Comparison of ENCODE assay signal across 1 fruit fly cellular context in the genomic region with DNA sequence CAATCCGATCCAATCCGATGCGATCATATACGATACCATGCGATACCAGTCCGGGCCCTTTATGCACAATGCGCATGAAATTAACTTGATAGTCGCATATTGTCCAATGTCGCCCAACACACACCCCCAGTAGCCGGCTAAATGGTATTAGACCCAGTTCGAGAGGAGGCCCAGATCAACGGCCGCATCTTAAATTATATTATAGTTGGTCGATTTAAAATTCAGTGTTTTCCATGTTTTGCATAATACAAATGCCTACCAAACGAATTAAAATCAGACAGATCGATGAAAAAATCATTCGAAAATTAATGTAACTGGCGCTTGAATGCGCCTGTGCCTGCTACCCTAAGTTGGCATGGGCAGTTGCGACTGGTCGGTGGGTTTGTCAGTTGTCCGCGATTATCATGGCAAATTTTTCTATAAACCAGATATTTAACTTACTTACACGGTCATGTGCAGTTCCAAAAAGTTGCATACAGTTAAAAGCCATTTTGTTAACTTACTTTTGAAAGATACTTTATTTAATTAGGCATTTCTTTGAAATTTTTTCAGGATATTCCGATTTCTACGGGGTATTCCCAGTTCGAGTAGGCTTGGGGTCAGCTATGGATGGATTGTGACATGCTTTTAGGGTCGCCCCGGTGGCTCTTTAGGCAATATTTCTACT.
TF ChIP-seq lines count a peak whose summit lies in the region.

No protein-coding gene starts in this region.

TF ChIP-seq in whole organism, embryonic, 481 proteins besides CTCF, POLR2A, EP300 and RAD21 (continued from another document and continues in another):
- TF ChIP-seq CG17328 (GFP tag; IDR thresholded peaks at IDR 0.05; lab: Robert Waterston, UW) (no peak), grn (GFP tag; optimal IDR thresholded peaks at IDR 0.05; lab: Kevin White, UChicago) (peak; percentile 20), CG12155 (GFP tag; optimal IDR thresholded peaks at IDR 0.05; lab: Kevin White, UChicago) (no peak), ttk (GFP tag; IDR thresholded peaks at IDR 0.05; lab: Robert Waterston, UW) (0 out of 2 replicates have a peak, but pooled peaks have one; percentile 13), CG3407 (GFP tag; optimal IDR thresholded peaks at IDR 0.05; lab: Kevin White, UChicago) (no peak), CG3726 (GFP tag; IDR thresholded peaks at IDR 0.05; lab: Robert Waterston, UW) (peak; percentile 55; the same call in 1 of the 3 replicates), CG32532 (GFP tag; IDR thresholded peaks at IDR 0.05; lab: Robert Waterston, UW) (no peak), al (GFP tag; IDR thresholded peaks at IDR 0.05; lab: Robert Waterston, UW) (no peak), HmgD (GFP tag; optimal IDR thresholded peaks at IDR 0.05; lab: Kevin White, UChicago) (no peak), Side (GFP tag; optimal IDR thresholded peaks at IDR 0.05; lab: Kevin White, UChicago) (no peak), Asciz (GFP tag; optimal IDR thresholded peaks at IDR 0.05; lab: Kevin White, UChicago) (no peak), CG13424 (tag; optimal IDR thresholded peaks at IDR 0.05; lab: Kevin White, UChicago) (peak; percentile 36), crp (GFP tag; optimal IDR thresholded peaks at IDR 0.05; lab: Kevin White, UChicago) (no peak), aop (GFP tag; IDR thresholded peaks at IDR 0.05; lab: Robert Waterston, UW) (no peak), Dip3 (GFP tag; optimal IDR thresholded peaks at IDR 0.05; lab: Kevin White, UChicago) (no peak), CG6683 (GFP tag; optimal IDR thresholded peaks at IDR 0.05; lab: Kevin White, UChicago) (no peak), Dfd (GFP tag; optimal IDR thresholded peaks at IDR 0.05; lab: Kevin White, UChicago) (no peak), Atf6 (GFP tag; IDR thresholded peaks at IDR 0.05; lab: Robert Waterston, UW) (no peak), CG4707 (GFP tag; optimal IDR thresholded peaks at IDR 0.05; lab: Kevin White, UChicago) (no peak), Bgb (GFP tag; IDR thresholded peaks at IDR 0.05; lab: Robert Waterston, UW; ENCODE audit: partially characterized antibody) (no peak), tx (GFP tag; optimal IDR thresholded peaks at IDR 0.05; lab: Kevin White, UChicago) (no peak), CG11085 (GFP tag; IDR thresholded peaks at IDR 0.05; lab: Robert Waterston, UW) (no peak), Dll (GFP tag; IDR thresholded peaks at IDR 0.05; lab: Robert Waterston, UW; ENCODE audit: partially characterized antibody) (no peak), org-1 (GFP tag; optimal IDR thresholded peaks at IDR 0.05; lab: Kevin White, UChicago) (no peak), Eip74EF (GFP tag; optimal IDR thresholded peaks at IDR 0.05; lab: Kevin White, UChicago) (peak in 1 of 2 experiments; percentile 6), Hr51 (GFP tag; optimal IDR thresholded peaks at IDR 0.05; lab: Kevin White, UChicago) (peak in 1 of 2 experiments; percentile 64), CG4360 (GFP tag; IDR thresholded peaks at IDR 0.05; lab: Robert Waterston, UW) (no peak), CG17361 (GFP tag; IDR thresholded peaks at IDR 0.05; lab: Robert Waterston, UW) (peak; percentile 48; the same call in 1 of the 3 replicates), Mes4 (GFP tag; optimal IDR thresholded peaks at IDR 0.05; lab: Kevin White, UChicago) (no peak), sr (GFP tag; IDR thresholded peaks at IDR 0.05; lab: Robert Waterston, UW) (no peak), CG14860 (GFP tag; IDR thresholded peaks at IDR 0.05; lab: Robert Waterston, UW; ENCODE audit: partially characterized antibody) (no peak), zen (tag; optimal IDR thresholded peaks at IDR 0.05; lab: Kevin White, UChicago) (no peak), CG6689 (GFP tag; IDR thresholded peaks at IDR 0.05; lab: Robert Waterston, UW) (peak; percentile 69), CG8281 (tag; optimal IDR thresholded peaks at IDR 0.05; lab: Kevin White, UChicago) (no peak), tup (GFP tag; optimal IDR thresholded peaks at IDR 0.05; lab: Kevin White, UChicago) (no peak), Nf-YC (tag; optimal IDR thresholded peaks at IDR 0.05; lab: Kevin White, UChicago) (no peak), Fer1 (GFP tag; optimal IDR thresholded peaks at IDR 0.05; lab: Kevin White, UChicago) (no peak), CG11504 (tag; optimal IDR thresholded peaks at IDR 0.05; lab: Kevin White, UChicago) (peak; percentile 54), CG6175 (GFP tag; IDR thresholded peaks at IDR 0.05; lab: Robert Waterston, UW) (no peak), CG14441 (GFP tag; IDR thresholded peaks at IDR 0.05; lab: Robert Waterston, UW) (no peak), ranshi (GFP tag; IDR thresholded peaks at IDR 0.05; lab: Robert Waterston, UW) (no peak), CG31224 (GFP tag; IDR thresholded peaks at IDR 0.05; lab: Robert Waterston, UW) (no peak), chif (GFP tag; optimal IDR thresholded peaks at IDR 0.05; lab: Kevin White, UChicago) (no peak), gce (GFP tag; IDR thresholded peaks at IDR 0.05; lab: Robert Waterston, UW) (no peak), sob (GFP tag; IDR thresholded peaks at IDR 0.05; lab: Robert Waterston, UW) (no peak; the same call in 1 of the 2 replicates), Rx (GFP tag; IDR thresholded peaks at IDR 0.05; lab: Robert Waterston, UW) (no peak), CG13624 (GFP tag; optimal IDR thresholded peaks at IDR 0.05; lab: Kevin White, UChicago) (no peak), mam (GFP tag; optimal IDR thresholded peaks at IDR 0.05; lab: Kevin White, UChicago) (no peak), run (tag; optimal IDR thresholded peaks at IDR 0.05; lab: Kevin White, UChicago) (no peak), luna (GFP tag; optimal IDR thresholded peaks at IDR 0.05; lab: Kevin White, UChicago) (no peak), Ssrp (tag; optimal IDR thresholded peaks at IDR 0.05; lab: Kevin White, UChicago) (peak; percentile 40), stwl (tag; optimal IDR thresholded peaks at IDR 0.05; lab: Kevin White, UChicago) (no peak), chm (GFP tag; IDR thresholded peaks at IDR 0.05; lab: Robert Waterston, UW) (no peak), vnd (GFP tag; IDR thresholded peaks at IDR 0.05; lab: Robert Waterston, UW; ENCODE audit: partially characterized antibody) (no peak), tin (GFP tag; optimal IDR thresholded peaks at IDR 0.05; lab: Kevin White, UChicago) (no peak), Lim3 (GFP tag; IDR thresholded peaks at IDR 0.05; lab: Robert Waterston, UW) (no peak), kay (GFP tag; optimal IDR thresholded peaks at IDR 0.05; lab: Kevin White, UChicago) (no peak), sc (optimal IDR thresholded peaks at IDR 0.05; lab: Kevin White, UChicago) (no peak), sc (GFP tag; optimal IDR thresholded peaks at IDR 0.05; lab: Kevin White, UChicago) (no peak), ems (GFP tag; optimal IDR thresholded peaks at IDR 0.05; lab: Kevin White, UChicago) (no peak), CG5953 (GFP tag; IDR thresholded peaks at IDR 0.05; lab: Robert Waterston, UW) (peak; percentile 8; the same call in 1 of the 2 replicates), CG7556 (GFP tag; optimal IDR thresholded peaks at IDR 0.05; lab: Kevin White, UChicago) (peak; percentile 8), dati (GFP tag; IDR thresholded peaks at IDR 0.05; lab: Robert Waterston, UW) (no peak), CG10431 (GFP tag; optimal IDR thresholded peaks at IDR 0.05; lab: Kevin White, UChicago) (no peak), pan (optimal IDR thresholded peaks at IDR 0.05; lab: Kevin White, UChicago) (no peak), pan (GFP tag; optimal IDR thresholded peaks at IDR 0.05 in 1 of 2, IDR thresholded peaks at IDR 0.05 in 1 of 2) (no peak), CG11456 (GFP tag; IDR thresholded peaks at IDR 0.05; lab: Robert Waterston, UW) (no peak), onecut (GFP tag; IDR thresholded peaks at IDR 0.05; lab: Robert Waterston, UW) (no peak), Med (GFP tag; lab: Kevin White, UChicago) (peak; percentile 32), CG9797 (GFP tag; optimal IDR thresholded peaks at IDR 0.05; lab: Kevin White, UChicago) (no peak), CG4820 (GFP tag; optimal IDR thresholded peaks at IDR 0.05; lab: Kevin White, UChicago) (no peak), CG6854 (GFP tag; optimal IDR thresholded peaks at IDR 0.05; lab: Kevin White, UChicago) (no peak), CG9609 (GFP tag; optimal IDR thresholded peaks at IDR 0.05; lab: Kevin White, UChicago) (no peak), Abd-B (GFP tag; optimal IDR thresholded peaks at IDR 0.05; lab: Kevin White, UChicago) (peak; percentile 39), MESR4 (GFP tag; optimal IDR thresholded peaks at IDR 0.05; lab: Kevin White, UChicago) (no peak), CG15696 (tag; optimal IDR thresholded peaks at IDR 0.05; lab: Kevin White, UChicago) (no peak), CG2120 (GFP tag; optimal IDR thresholded peaks at IDR 0.05; lab: Kevin White, UChicago) (no peak), CG12219 (GFP tag; optimal IDR thresholded peaks at IDR 0.05; lab: Kevin White, UChicago) (peak; percentile 11), Dbx (GFP tag; IDR thresholded peaks at IDR 0.05; lab: Robert Waterston, UW) (no peak), CG11695 (GFP tag; IDR thresholded peaks at IDR 0.05; lab: Robert Waterston, UW) (no peak), CG5245 (GFP tag; optimal IDR thresholded peaks at IDR 0.05; lab: Kevin White, UChicago) (no peak), Opbp (GFP tag; IDR thresholded peaks at IDR 0.05; lab: Robert Waterston, UW; ENCODE audit: partially characterized antibody) (no peak), wdn (GFP tag; IDR thresholded peaks at IDR 0.05; lab: Robert Waterston, UW) (no peak), chinmo (GFP tag; IDR thresholded peaks at IDR 0.05; lab: Robert Waterston, UW; ENCODE audit: partially characterized antibody) (0 out of 4 replicates have a peak, but pooled peaks have one; percentile 24), Ets65A (GFP tag; lab: Kevin White, UChicago) (no peak), gfzf (GFP tag; optimal IDR thresholded peaks at IDR 0.05; lab: Kevin White, UChicago) (no peak), CG12391 (tag; optimal IDR thresholded peaks at IDR 0.05; lab: Kevin White, UChicago) (peak; percentile 4), cwo (GFP tag; optimal IDR thresholded peaks at IDR 0.05; lab: Kevin White, UChicago) (no peak), abd-A (tag; optimal IDR thresholded peaks at IDR 0.05; lab: Kevin White, UChicago) (peak; percentile 53), dysf (GFP tag; IDR thresholded peaks at IDR 0.05; lab: Robert Waterston, UW) (peak; percentile 70), CG4730 (GFP tag; IDR thresholded peaks at IDR 0.05; lab: Robert Waterston, UW) (no peak), seq (GFP tag; IDR thresholded peaks at IDR 0.05; lab: Robert Waterston, UW) (0 out of 2 replicates have a peak, but pooled peaks have one; percentile 19), CG3838 (GFP tag; optimal IDR thresholded peaks at IDR 0.05; lab: Kevin White, UChicago) (no peak), sug (tag; optimal IDR thresholded peaks at IDR 0.05; lab: Kevin White, UChicago) (no peak), C15 (GFP tag; IDR thresholded peaks at IDR 0.05; lab: Robert Waterston, UW) (no peak), CG11093 (GFP tag; IDR thresholded peaks at IDR 0.05; lab: Robert Waterston, UW) (peak; percentile 23; the same call in 1 of the 3 replicates), so (GFP tag; IDR thresholded peaks at IDR 0.05; lab: Robert Waterston, UW) (no peak), exex (tag; optimal IDR thresholded peaks at IDR 0.05; lab: Kevin White, UChicago) (no peak), gcm2 (GFP tag; optimal IDR thresholded peaks at IDR 0.05; lab: Kevin White, UChicago) (no peak), tna (GFP tag; IDR thresholded peaks at IDR 0.05; lab: Robert Waterston, UW; ENCODE audit: partially characterized antibody) (no peak), NK7.1 (GFP tag; optimal IDR thresholded peaks at IDR 0.05; lab: Kevin White, UChicago) (no peak), peb (GFP tag; IDR thresholded peaks at IDR 0.05; lab: Robert Waterston, UW) (no peak), CG12769 (tag; optimal IDR thresholded peaks at IDR 0.05; lab: Kevin White, UChicago) (no peak), H2.0 (GFP tag; IDR thresholded peaks at IDR 0.05; lab: Robert Waterston, UW) (no peak), emc (GFP tag; optimal IDR thresholded peaks at IDR 0.05; lab: Kevin White, UChicago) (no peak), ATbp (GFP tag; optimal IDR thresholded peaks at IDR 0.05; lab: Kevin White, UChicago) (peak; percentile 36), usp (GFP tag; optimal IDR thresholded peaks at IDR 0.05; lab: Kevin White, UChicago) (no peak), CG8944 (GFP tag; optimal IDR thresholded peaks at IDR 0.05; lab: Kevin White, UChicago) (no peak), CG17802 (tag; optimal IDR thresholded peaks at IDR 0.05; lab: Kevin White, UChicago) (no peak), rib (GFP tag; IDR thresholded peaks at IDR 0.05; lab: Robert Waterston, UW) (no peak), sisA (GFP tag; IDR thresholded peaks at IDR 0.05; lab: Robert Waterston, UW) (peak; percentile 50), Six4 (GFP tag; optimal IDR thresholded peaks at IDR 0.05; lab: Kevin White, UChicago) (no peak), bab2 (GFP tag; optimal IDR thresholded peaks at IDR 0.05; lab: Kevin White, UChicago) (no peak), CG8765 (GFP tag; IDR thresholded peaks at IDR 0.05; lab: Robert Waterston, UW) (no peak), ato (GFP tag; IDR thresholded peaks at IDR 0.05; lab: Robert Waterston, UW; ENCODE audit: partially characterized antibody) (no peak), CG15269 (tag; optimal IDR thresholded peaks at IDR 0.05; lab: Kevin White, UChicago) (peak; percentile 37), CG7786 (GFP tag; optimal IDR thresholded peaks at IDR 0.05; lab: Kevin White, UChicago) (no peak), croc (GFP tag; conservative IDR thresholded peaks at IDR 0.05; lab: Robert Waterston, UW) (peak; percentile 35; the same call in 1 of the 3 replicates), CoRest (tag; optimal IDR thresholded peaks at IDR 0.05; lab: Kevin White, UChicago) (peak; percentile 59), CG3847 (GFP tag; IDR thresholded peaks at IDR 0.05; lab: Robert Waterston, UW) (no peak), CG10321 (GFP tag; IDR thresholded peaks at IDR 0.05; lab: Robert Waterston, UW) (no peak), CG17568 (GFP tag; optimal IDR thresholded peaks at IDR 0.05; lab: Kevin White, UChicago) (no peak), CG9876 (GFP tag; optimal IDR thresholded peaks at IDR 0.05; lab: Kevin White, UChicago) (no peak), mirr (GFP tag; optimal IDR thresholded peaks at IDR 0.05; lab: Kevin White, UChicago) (no peak), oc (tag; optimal IDR thresholded peaks at IDR 0.05; lab: Kevin White, UChicago) (no peak), gsb-n (tag; optimal IDR thresholded peaks at IDR 0.05; lab: Kevin White, UChicago) (no peak), CG1602 (GFP tag; optimal IDR thresholded peaks at IDR 0.05; lab: Kevin White, UChicago) (peak; percentile 7), CG10654 (GFP tag; optimal IDR thresholded peaks at IDR 0.05; lab: Kevin White, UChicago) (no peak), bigmax (GFP tag; optimal IDR thresholded peaks at IDR 0.05; lab: Kevin White, UChicago) (no peak)
